Worm (Caenorhabditis elegans) whole organism, late embryonic: ENCODE results near the gene dhhc-14.

Experiments
- C08G9.2 ChIP-seq: sonication (generic microtip); optimal IDR thresholded peaks from 2 replicates; lab custom pipeline; 2016; ENCODE audit warnings: mild to moderate bottlenecking, missing genetic modification characterization, moderate library complexity, missing compliant biosample characterization
- F13H6.1 ChIP-seq: sonication (generic microtip); optimal IDR thresholded peaks from 2 replicates; lab custom pipeline; 2016; ENCODE audit warnings: missing genetic modification characterization, missing compliant biosample characterization
- K02D7.2 ChIP-seq: sonication (generic microtip); optimal IDR thresholded peaks from 2 replicates; lab custom pipeline; 2017; ENCODE audit warnings: mild to moderate bottlenecking, missing genetic modification characterization, missing compliant biosample characterization
- K09A11.1 ChIP-seq: sonication (generic microtip); optimal IDR thresholded peaks from 2 replicates; lab custom pipeline; 2017; ENCODE audit warnings: antibody characterized with exemption, mild to moderate bottlenecking, missing genetic modification characterization, missing compliant biosample characterization; ENCODE audit not compliant: insufficient read depth
- Y22D7AL.16 ChIP-seq: sonication (generic microtip); optimal IDR thresholded peaks from 2 replicates; lab custom pipeline; 2016; ENCODE audit warnings: missing genetic modification characterization, missing compliant biosample characterization
- ama-1 ChIP-seq: fragments of 150-350 bp; optimal IDR thresholded peaks from 2 replicates; lab custom pipeline; 2014
- ceh-14 ChIP-seq: sonication (generic microtip); optimal IDR thresholded peaks from 2 replicates; lab custom pipeline; 2016; ENCODE audit warnings: missing genotype, missing genetic modification characterization, missing compliant biosample characterization
- ceh-2 ChIP-seq: sonication (generic microtip); optimal IDR thresholded peaks from 2 replicates; lab custom pipeline; 2016; ENCODE audit warnings: missing genotype, missing genetic modification characterization, missing compliant biosample characterization
- ceh-22 ChIP-seq: sonication (generic microtip); optimal IDR thresholded peaks from 2 replicates; lab custom pipeline; 2017; ENCODE audit warnings: missing biosample characterization, missing genetic modification characterization
- ceh-31 ChIP-seq: sonication (generic microtip); optimal IDR thresholded peaks from 2 replicates; lab custom pipeline; 2016; ENCODE audit warnings: missing genetic modification characterization, missing compliant biosample characterization
- ceh-45 ChIP-seq: fragments of 200-800 bp; sonication (Bioruptor generic); IDR thresholded peaks from 2 replicates; pipeline ENCODE4 v1.3.6; 2022; ENCODE audit warnings: missing genetic modification reagents, missing genetic modification characterization, missing compliant biosample characterization
- ceh-48 ChIP-seq: sonication (generic microtip); optimal IDR thresholded peaks from 2 replicates; lab custom pipeline; 2016; ENCODE audit warnings: missing genetic modification characterization, inconsistent platforms, missing compliant biosample characterization
- ceh-9 ChIP-seq: sonication (generic microtip); optimal IDR thresholded peaks from 2 replicates; lab custom pipeline; 2016; ENCODE audit warnings: mild to moderate bottlenecking, missing genetic modification characterization, inconsistent platforms, missing compliant biosample characterization
- che-1 ChIP-seq: sonication (generic microtip); optimal IDR thresholded peaks from 2 replicates; lab custom pipeline; 2016; ENCODE audit warnings: mild to moderate bottlenecking, missing genetic modification characterization, missing compliant biosample characterization
- dmd-4 ChIP-seq: sonication (generic microtip); optimal IDR thresholded peaks from 2 replicates; lab custom pipeline; 2016; ENCODE audit warnings: borderline replicate concordance, missing genetic modification characterization, missing compliant biosample characterization
- dve-1 ChIP-seq: sonication (generic microtip); optimal IDR thresholded peaks from 2 replicates; lab custom pipeline; 2017; ENCODE audit warnings: antibody characterized with exemption, mild to moderate bottlenecking, missing genetic modification characterization, missing compliant biosample characterization
- elt-2 ChIP-seq: sonication (generic microtip); optimal IDR thresholded peaks from 2 replicates; lab custom pipeline; 2016; ENCODE audit warnings: missing genetic modification reagents, missing genetic modification characterization, missing compliant biosample characterization
- elt-4 ChIP-seq: sonication (generic microtip); optimal IDR thresholded peaks from 2 replicates; lab custom pipeline; 2016; ENCODE audit warnings: missing genetic modification characterization, missing compliant biosample characterization
- eyg-1 ChIP-seq: sonication (generic microtip); optimal IDR thresholded peaks from 2 replicates; lab custom pipeline; 2016; ENCODE audit warnings: missing genotype, missing genetic modification characterization, missing compliant biosample characterization
- fax-1 ChIP-seq: sonication (generic microtip); optimal IDR thresholded peaks from 2 replicates; lab custom pipeline; 2016; ENCODE audit warnings: missing genotype, missing genetic modification characterization, missing compliant biosample characterization
- fkh-10 ChIP-seq: fragments of 150-350 bp; optimal IDR thresholded peaks from 2 replicates; lab custom pipeline; 2014; ENCODE audit warnings: missing biosample characterization, missing genetic modification reagents, missing genetic modification characterization
- hlh-30 ChIP-seq: sonication (generic microtip); optimal IDR thresholded peaks from 2 replicates; lab custom pipeline; 2017; ENCODE audit warnings: antibody characterized with exemption, missing genetic modification characterization, missing compliant biosample characterization; ENCODE audit not compliant: insufficient read depth
- hlh-6 ChIP-seq: sonication (generic microtip); optimal IDR thresholded peaks from 2 replicates; lab custom pipeline; 2016; ENCODE audit warnings: missing genotype, missing genetic modification characterization, missing compliant biosample characterization
- lim-6 ChIP-seq: sonication (generic microtip); optimal IDR thresholded peaks from 2 replicates; lab custom pipeline; 2016; ENCODE audit warnings: missing genetic modification characterization, missing compliant biosample characterization
- nfya-1 ChIP-seq: sonication (generic microtip); optimal IDR thresholded peaks from 2 replicates; lab custom pipeline; 2017; ENCODE audit warnings: missing genetic modification characterization, mild to moderate bottlenecking, missing compliant biosample characterization, antibody characterized with exemption, moderate library complexity
- nhr-11 ChIP-seq: fragments of 150-350 bp; optimal IDR thresholded peaks from 2 replicates; lab custom pipeline; 2014; ENCODE audit warnings: missing biosample characterization, missing genetic modification characterization
- nhr-232 ChIP-seq: sonication (generic microtip); optimal IDR thresholded peaks from 2 replicates; lab custom pipeline; 2016; ENCODE audit warnings: missing genetic modification characterization, missing compliant biosample characterization
- npax-4 ChIP-seq: sonication (generic microtip); optimal IDR thresholded peaks from 2 replicates; lab custom pipeline; 2016; ENCODE audit warnings: missing genetic modification characterization, missing compliant biosample characterization
- odd-2 ChIP-seq: sonication (generic microtip); optimal IDR thresholded peaks from 2 replicates; lab custom pipeline; 2017; ENCODE audit warnings: antibody characterized with exemption, mild to moderate bottlenecking, missing genetic modification characterization, missing compliant biosample characterization
- pag-3 ChIP-seq: sonication (generic microtip); optimal IDR thresholded peaks from 2 replicates; lab custom pipeline; 2016; ENCODE audit warnings: missing compliant biosample characterization, missing genetic modification characterization, borderline replicate concordance
- pat-9 ChIP-seq: fragments of 200-800 bp; sonication (Bioruptor generic); optimal IDR thresholded peaks from 2 replicates; lab custom pipeline; 2018; ENCODE audit warnings: mild to moderate bottlenecking, missing genetic modification characterization, moderate library complexity, missing compliant biosample characterization
- pax-1 ChIP-seq: fragments of 150-350 bp; optimal IDR thresholded peaks from 2 replicates; lab custom pipeline; 2014; ENCODE audit warnings: missing biosample characterization, missing genetic modification characterization
- pha-2 ChIP-seq: sonication (generic microtip); optimal IDR thresholded peaks from 2 replicates; lab custom pipeline; 2017; ENCODE audit warnings: mild to moderate bottlenecking, missing genetic modification characterization, missing compliant biosample characterization
- pqm-1 ChIP-seq: sonication (generic microtip); optimal IDR thresholded peaks from 2 replicates; lab custom pipeline; 2016; ENCODE audit warnings: missing genetic modification characterization, missing compliant biosample characterization
- ref-2 ChIP-seq: sonication (generic microtip); optimal IDR thresholded peaks from 2 replicates; lab custom pipeline; 2016; ENCODE audit warnings: missing genetic modification characterization, missing compliant biosample characterization
- rnt-1 ChIP-seq: sonication (generic microtip); optimal IDR thresholded peaks from 2 replicates; lab custom pipeline; 2016; ENCODE audit warnings: missing genetic modification characterization, missing compliant biosample characterization
- sox-2 ChIP-seq: fragments of 200-800 bp; sonication (Bioruptor generic); IDR thresholded peaks from 2 replicates; pipeline ENCODE4 v1.3.6; 2022; ENCODE audit warnings: missing genetic modification reagents, missing genetic modification characterization, missing compliant biosample characterization
- sox-4 ChIP-seq: sonication (generic microtip); optimal IDR thresholded peaks from 2 replicates; lab custom pipeline; 2017; ENCODE audit warnings: mild to moderate bottlenecking, missing genetic modification characterization, inconsistent platforms, missing compliant biosample characterization
- unc-55 ChIP-seq: sonication (generic microtip); optimal IDR thresholded peaks from 2 replicates; lab custom pipeline; 2017; ENCODE audit warnings: missing biosample characterization, missing genetic modification reagents, missing genetic modification characterization
- unc-86 ChIP-seq: sonication (generic microtip); optimal IDR thresholded peaks from 2 replicates; lab custom pipeline; 2016; ENCODE audit warnings: missing genetic modification characterization, missing compliant biosample characterization
- ztf-16 ChIP-seq: sonication (generic microtip); optimal IDR thresholded peaks from 2 replicates; lab custom pipeline; 2017; ENCODE audit warnings: missing genetic modification characterization, missing compliant biosample characterization

dhhc-14 gene

ce11 chrX:8556614-8557196 is 4.6 kb downstream of the dhhc-14 start, which contains the start of gene utx-1 (continued):
- TF ChIP-seq npax-4 (tag; lab: Kevin White, UChicago) (no peak), unc-55 (GFP tag; lab: Kevin White, UChicago) (peak; percentile 24), ceh-2 (tag; lab: Kevin White, UChicago) (peak; percentile 35), ceh-48 (tag; lab: Kevin White, UChicago) (peak; percentile 39), fax-1 (tag; lab: Kevin White, UChicago) (no peak), pqm-1 (tag; lab: Kevin White, UChicago) (no peak), hlh-6 (tag; lab: Kevin White, UChicago) (peak; percentile 57), sox-4 (no peak), ceh-14 (tag; lab: Kevin White, UChicago) (peak; percentile 17)

DNA sequence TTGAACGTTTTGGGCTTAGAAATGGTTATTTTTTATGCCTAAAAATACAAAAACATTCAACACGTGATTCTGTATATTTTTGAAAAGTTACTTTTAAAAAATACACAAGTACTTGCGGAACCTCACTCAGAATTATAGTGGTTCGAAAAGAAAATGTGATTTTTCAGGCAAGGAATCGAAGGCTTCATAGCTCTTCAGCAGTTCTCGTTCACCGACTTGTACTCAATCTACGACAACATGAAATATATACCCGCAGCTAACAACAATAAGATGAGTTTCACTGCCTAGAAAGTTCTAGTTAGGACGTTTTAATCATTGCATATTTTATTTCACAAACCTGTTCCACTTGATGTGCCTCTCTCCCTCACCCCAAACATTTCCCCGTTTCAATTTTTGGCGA is 10.5 kb downstream of the dhhc-14 start:
- no peak for TF ChIP-seq ama-1 (lab: Kevin White, UChicago)
- TF ChIP-seq rnt-1 (tag; lab: Kevin White, UChicago) = no peak
- no peak for TF ChIP-seq dve-1 (tag; lab: Kevin White, UChicago)
- TF ChIP-seq sox-2 (GFP tag; lab: Robert Waterston, UW) = no peak
- no peak for TF ChIP-seq ceh-45 (GFP tag; lab: Robert Waterston, UW)
- TF ChIP-seq K09A11.1 (tag; lab: Kevin White, UChicago) = no peak
- TF ChIP-seq ceh-9 (tag; lab: Kevin White, UChicago) = no peak
- TF ChIP-seq pha-2 = no peak
- no peak for TF ChIP-seq elt-2 (tag; lab: Kevin White, UChicago)
- TF ChIP-seq C08G9.2 (tag; lab: Kevin White, UChicago) = no peak
- TF ChIP-seq eyg-1 (tag; lab: Kevin White, UChicago) = no peak
- TF ChIP-seq hlh-6 (tag; lab: Kevin White, UChicago) = no peak
- no peak for TF ChIP-seq K02D7.2 (tag; lab: Kevin White, UChicago)
- TF ChIP-seq pax-1 (tag; lab: Kevin White, UChicago) = no peak
- no peak for TF ChIP-seq ceh-31 (tag; lab: Kevin White, UChicago)
- TF ChIP-seq lim-6 = no peak
- no peak for TF ChIP-seq ceh-22 (tag; lab: Kevin White, UChicago)
- TF ChIP-seq nhr-11 (tag; lab: Kevin White, UChicago) = no peak

ce11 chrX:8563663-8564450 is 11.8 kb downstream of the dhhc-14 start:
- TF ChIP-seq dmd-4 (tag; lab: Kevin White, UChicago) (no peak), ceh-2 (tag; lab: Kevin White, UChicago) (no peak), elt-4 (tag; lab: Kevin White, UChicago) (no peak), fax-1 (tag; lab: Kevin White, UChicago) (no peak)

DNA sequence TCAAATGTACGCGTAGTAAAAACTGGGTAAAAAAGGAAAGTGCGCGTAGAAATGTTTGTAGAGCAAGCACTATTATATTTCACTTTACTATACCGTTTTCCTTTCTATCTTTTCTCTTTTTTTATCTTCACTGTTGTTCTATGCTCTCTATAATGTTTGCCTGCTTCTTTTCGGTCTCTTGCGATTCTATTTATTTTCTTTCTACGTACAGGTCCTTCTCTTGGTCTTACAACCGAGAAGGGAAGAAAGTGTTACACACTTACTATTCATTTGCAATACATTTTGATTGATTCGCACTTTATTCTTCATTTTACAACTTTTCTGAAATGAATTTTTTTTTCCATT is 12.3 kb downstream of the dhhc-14 start:
- TF ChIP-seq dve-1 (tag; lab: Kevin White, UChicago) (peak; percentile 9), pqm-1 (tag; lab: Kevin White, UChicago) (no peak), pax-1 (tag; lab: Kevin White, UChicago) (peak; percentile 37)

DNA sequence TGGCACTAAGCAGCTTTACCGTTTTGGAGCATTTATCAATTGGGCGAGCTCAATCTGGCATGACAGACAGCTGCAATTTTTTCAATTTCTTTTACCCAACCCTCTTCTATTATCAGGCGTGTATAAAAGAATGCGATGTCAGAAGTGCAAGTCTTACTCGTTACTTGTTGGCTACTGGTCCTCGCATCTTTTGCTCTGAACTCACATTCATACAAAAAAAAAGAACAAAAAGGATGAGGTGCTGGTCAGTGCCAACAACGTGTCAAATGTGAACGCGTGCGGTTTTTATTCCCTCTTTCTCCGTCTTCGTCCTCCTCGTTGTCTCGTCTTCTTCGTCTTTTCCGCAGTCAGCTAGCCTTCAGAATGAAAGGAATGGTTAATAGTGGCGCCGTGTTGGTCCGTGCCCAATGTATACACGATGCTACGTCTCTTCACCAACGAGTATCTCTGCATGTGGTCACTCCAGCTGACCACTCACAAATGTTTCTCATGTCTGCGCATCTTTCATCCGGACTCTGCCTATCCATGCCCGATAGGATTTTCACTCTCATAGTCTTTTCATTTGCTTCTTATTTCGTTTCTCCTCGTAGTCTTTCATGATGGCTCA is 13.8 kb downstream of the dhhc-14 start:
- TF ChIP-seq fkh-10 (GFP tag; lab: Kevin White, UChicago) (no peak), pag-3 (no peak), nhr-232 (tag; lab: Kevin White, UChicago) (no peak), dve-1 (tag; lab: Kevin White, UChicago) (no peak), F13H6.1 (tag; lab: Kevin White, UChicago) (peak; percentile 86), odd-2 (tag; lab: Kevin White, UChicago) (no peak), pat-9 (tag; lab: Kevin White, UChicago) (no peak), ceh-14 (tag; lab: Kevin White, UChicago) (no peak), ref-2 (tag; lab: Kevin White, UChicago) (no peak), ceh-9 (tag; lab: Kevin White, UChicago) (no peak), Y22D7AL.16 (tag; lab: Kevin White, UChicago) (no peak), K02D7.2 (tag; lab: Kevin White, UChicago) (no peak), ztf-16 (tag; lab: Kevin White, UChicago) (no peak), hlh-30 (tag; lab: Kevin White, UChicago) (peak; percentile 12), nfya-1 (tag; lab: Kevin White, UChicago) (peak; percentile 86), pqm-1 (tag; lab: Kevin White, UChicago) (no peak), unc-86 (tag; lab: Kevin White, UChicago) (no peak), rnt-1 (tag; lab: Kevin White, UChicago) (peak; percentile 32), che-1 (tag; lab: Kevin White, UChicago) (no peak)
